Fruit fly (Drosophila melanogaster): ENCODE measurements around the gene sstn.

dm6 chr3L:15094589-15095288 lies at the start of gene sstn, which contains the start of the genes Plp and GlyRS:
- TF ChIP-seq CG33213 (GFP tag; optimal IDR thresholded peaks at IDR 0.05): no peak
- TF ChIP-seq CG7928 (GFP tag; optimal IDR thresholded peaks at IDR 0.05): no peak
- TF ChIP-seq CG7786 (GFP tag; optimal IDR thresholded peaks at IDR 0.05): no peak
- no peak for TF ChIP-seq kah (GFP tag; optimal IDR thresholded peaks at IDR 0.05)
- peak; percentile 29 for TF ChIP-seq CG10654 (GFP tag; optimal IDR thresholded peaks at IDR 0.05)
- no peak for TF ChIP-seq Atf-2 (GFP tag; optimal IDR thresholded peaks at IDR 0.05)
- no peak for TF ChIP-seq psq (GFP tag; optimal IDR thresholded peaks at IDR 0.05)
